Fruit fly (Drosophila melanogaster): ENCODE results near the gene CkIalpha.

Gene CkIalpha

DNA sequence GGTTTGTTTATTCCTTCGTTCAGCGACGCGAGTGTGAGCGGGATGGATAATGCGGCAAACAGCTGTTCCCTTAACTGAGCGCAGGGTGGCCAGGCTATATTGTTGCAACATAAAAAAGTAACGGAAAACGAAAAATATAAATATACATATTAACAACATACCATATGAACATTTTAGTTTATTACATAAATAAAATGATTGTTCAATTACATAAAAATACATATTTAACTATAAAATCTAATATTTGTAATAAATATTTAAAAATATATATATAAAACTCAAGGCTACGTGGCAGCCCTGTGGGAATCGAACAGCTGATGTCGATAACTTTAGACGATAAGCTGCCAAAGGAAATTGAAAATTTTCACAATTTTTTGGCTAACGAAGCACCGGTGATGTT, 23.9 kb upstream of the CkIalpha start, which contains the start of the genes Aven and CG2540 (continued):
- TF ChIP-seq MESR4 (GFP tag; optimal IDR thresholded peaks at IDR 0.05) (no peak), vvl (GFP tag; IDR thresholded peaks at IDR 0.05) (peak; percentile 83; the same call in 1 of the 2 replicates), Ssrp (tag; optimal IDR thresholded peaks at IDR 0.05) (peak; percentile 83), phol (tag; optimal IDR thresholded peaks at IDR 0.05) (peak; percentile 87), zfh1 (GFP tag; IDR thresholded peaks at IDR 0.05) (0 out of 3 replicates have a peak, but pooled peaks have one; percentile 22), h (optimal IDR thresholded peaks at IDR 0.05) (no peak), CG30403 (GFP tag; optimal IDR thresholded peaks at IDR 0.05) (peak; percentile 83), CG8290 (GFP tag; optimal IDR thresholded peaks at IDR 0.05) (peak; percentile 39), CG8290 (tag; optimal IDR thresholded peaks at IDR 0.05) (peak in 1 of 2 experiments; percentile 16), az2 (GFP tag; optimal IDR thresholded peaks at IDR 0.05) (peak; percentile 76), pzg (GFP tag; optimal IDR thresholded peaks at IDR 0.05) (peak; percentile 22), Chrac-16 (GFP tag; optimal IDR thresholded peaks at IDR 0.05) (peak; percentile 56), grn (GFP tag; optimal IDR thresholded peaks at IDR 0.05) (no peak), CG15011 (GFP tag; optimal IDR thresholded peaks at IDR 0.05) (peak; percentile 44), CG2678 (tag; optimal IDR thresholded peaks at IDR 0.05) (peak; percentile 92), CG8089 (GFP tag; optimal IDR thresholded peaks at IDR 0.05) (no peak), lov (optimal IDR thresholded peaks at IDR 0.05) (no peak), lov (GFP tag; IDR thresholded peaks at IDR 0.05) (no peak), dan (GFP tag; IDR thresholded peaks at IDR 0.05) (no peak), CG3407 (GFP tag; optimal IDR thresholded peaks at IDR 0.05) (peak; percentile 70), Vsx1 (GFP tag; optimal IDR thresholded peaks at IDR 0.05) (peak; percentile 67), CG11085 (GFP tag; IDR thresholded peaks at IDR 0.05) (peak; percentile 74), CG30431 (GFP tag; optimal IDR thresholded peaks at IDR 0.05) (peak; percentile 74), klu (GFP tag; IDR thresholded peaks at IDR 0.05) (no peak), ERR (GFP tag; optimal IDR thresholded peaks at IDR 0.05) (no peak), tio (GFP tag; optimal IDR thresholded peaks at IDR 0.05) (peak; percentile 32), HmgD (GFP tag; optimal IDR thresholded peaks at IDR 0.05) (no peak), sens (GFP tag) (peak; percentile 67), wor (GFP tag; IDR thresholded peaks at IDR 0.05) (peak; percentile 50; the same call in 1 of the 2 replicates), CG9609 (GFP tag; optimal IDR thresholded peaks at IDR 0.05) (no peak), Dad (GFP tag; optimal IDR thresholded peaks at IDR 0.05) (no peak), ind (GFP tag; optimal IDR thresholded peaks at IDR 0.05) (peak; percentile 59), CG2202 (tag; optimal IDR thresholded peaks at IDR 0.05) (peak; percentile 67), CG32767 (GFP tag; IDR thresholded peaks at IDR 0.05) (peak; percentile 52; the same call in 1 of the 2 replicates), bcd (GFP tag; optimal IDR thresholded peaks at IDR 0.05) (peak; percentile 80), sqz (GFP tag; optimal IDR thresholded peaks at IDR 0.05) (peak; percentile 62), CG10543 (GFP tag; optimal IDR thresholded peaks at IDR 0.05) (peak; percentile 89), prd (optimal IDR thresholded peaks at IDR 0.05) (no peak), prd (GFP tag; IDR thresholded peaks at IDR 0.05) (peak; percentile 63), CG7928 (GFP tag; optimal IDR thresholded peaks at IDR 0.05) (peak; percentile 42), insv (GFP tag; optimal IDR thresholded peaks at IDR 0.05) (peak in 1 of 2 experiments; percentile 72), Mrtf (GFP tag; IDR thresholded peaks at IDR 0.05) (0 out of 3 replicates have a peak, but pooled peaks have one; percentile 30), CG3065 (GFP tag; optimal IDR thresholded peaks at IDR 0.05) (no peak), danr (GFP tag; IDR thresholded peaks at IDR 0.05) (peak; percentile 23; the same call in 1 of the 2 replicates), CG7987 (GFP tag; optimal IDR thresholded peaks at IDR 0.05) (peak; percentile 26), CG2116 (GFP tag; optimal IDR thresholded peaks at IDR 0.05) (peak; percentile 61), Taf1 (GFP tag; IDR thresholded peaks at IDR 0.05) (peak; percentile 19; the same call in 1 of the 2 replicates), Fer3 (tag; optimal IDR thresholded peaks at IDR 0.05) (peak; percentile 83), CG11696 (GFP tag; IDR thresholded peaks at IDR 0.05) (0 out of 2 replicates have a peak, but pooled peaks have one; percentile 23), dmrt11E (tag; optimal IDR thresholded peaks at IDR 0.05) (peak; percentile 85), CG12071 (GFP tag; optimal IDR thresholded peaks at IDR 0.05) (peak; percentile 6), CG9727 (GFP tag; optimal IDR thresholded peaks at IDR 0.05) (peak; percentile 88)

Data from whole organism, embryonic.